Fruit fly (Drosophila melanogaster) whole organism, embryonic: ENCODE results near the gene CG10347.

ENCODE experiments used
- CG10147 ChIP-seq: fragments of 200-800 bp; sonication (Bioruptor generic); optimal IDR thresholded peaks from 2 replicates; lab custom pipeline; 2019; ENCODE audit warnings: missing biosample characterization, mild to moderate bottlenecking, missing genetic modification characterization, moderate library complexity
- CG12236 ChIP-seq: fragments of 200-800 bp; sonication (Bioruptor generic); optimal IDR thresholded peaks from 2 replicates; lab custom pipeline; 2016; ENCODE audit warnings: missing biosample characterization, missing genetic modification characterization
- CG12299 ChIP-seq: fragments of 200-800 bp; sonication (Bioruptor generic); optimal IDR thresholded peaks from 2 replicates; lab custom pipeline; 2018; ENCODE audit warnings: missing biosample characterization, mild to moderate bottlenecking, missing genetic modification characterization
- CG12391 ChIP-seq: fragments of 200-800 bp; sonication (Bioruptor generic); optimal IDR thresholded peaks from 3 replicates; lab custom pipeline; 2018; ENCODE audit warnings: missing biosample characterization, mild to moderate bottlenecking, missing genetic modification characterization, moderate library complexity
- CG12744 ChIP-seq: fragments of 200-800 bp; sonication (Bioruptor generic); optimal IDR thresholded peaks from 2 replicates; lab custom pipeline; 2016; ENCODE audit warnings: missing biosample characterization, missing genetic modification characterization
- CG12942 ChIP-seq: fragments of 200-800 bp; sonication (Bioruptor generic); optimal IDR thresholded peaks from 3 replicates; lab custom pipeline; 2016; ENCODE audit warnings: missing biosample characterization, missing genetic modification characterization
- CG1529 ChIP-seq: fragments of 200-800 bp; sonication (Bioruptor generic); optimal IDR thresholded peaks from 3 replicates; lab custom pipeline; 2018; ENCODE audit warnings: missing biosample characterization, missing genetic modification characterization
- CG15479 ChIP-seq: fragments of 200-800 bp; sonication (Bioruptor generic); optimal IDR thresholded peaks from 3 replicates; lab custom pipeline; 2019; ENCODE audit warnings: missing biosample characterization, mild to moderate bottlenecking, missing genetic modification characterization, moderate library complexity
- CG1603 ChIP-seq: fragments of 200-800 bp; sonication (Bioruptor generic); optimal IDR thresholded peaks from 2 replicates; lab custom pipeline; 2019; ENCODE audit warnings: missing biosample characterization, mild to moderate bottlenecking, missing genetic modification characterization, moderate library complexity
- CG16779 ChIP-seq: fragments of 200-800 bp; sonication (Bioruptor generic); IDR thresholded peaks from 2 replicates; pipeline ENCODE4 v1.3.6; 2022; ENCODE audit warnings: missing biosample characterization, missing genetic modification characterization
- CG17328 ChIP-seq: fragments of 200-800 bp; sonication (Bioruptor generic); IDR thresholded peaks from 2 replicates; pipeline ENCODE4 v1.3.6; 2022; ENCODE audit warnings: missing biosample characterization, missing genetic modification characterization
- CG17359 ChIP-seq: fragments of 200-800 bp; sonication (Bioruptor generic); optimal IDR thresholded peaks from 3 replicates; lab custom pipeline; 2018; ENCODE audit warnings: missing biosample characterization, mild to moderate bottlenecking, missing genetic modification characterization, moderate library complexity
- CG17361 ChIP-seq: fragments of 200-800 bp; sonication (Bioruptor generic); IDR thresholded peaks from 3 replicates; pipeline ENCODE4 v1.3.6; 2022; ENCODE audit warnings: missing biosample characterization, missing genetic modification characterization
- CG18476 ChIP-seq: fragments of 200-800 bp; sonication (Bioruptor generic); optimal IDR thresholded peaks from 2 replicates; lab custom pipeline; 2016; ENCODE audit warnings: missing biosample characterization, mild to moderate bottlenecking, missing genetic modification characterization
- CG5953 ChIP-seq: fragments of 200-800 bp; sonication (Bioruptor generic); IDR thresholded peaks from 2 replicates; pipeline ENCODE4 v1.3.6; 2022; ENCODE audit warnings: missing biosample characterization, missing genetic modification characterization
- CG6683 ChIP-seq: fragments of 200-800 bp; sonication (Bioruptor generic); optimal IDR thresholded peaks from 2 replicates; lab custom pipeline; 2017; ENCODE audit warnings: missing biosample characterization, mild to moderate bottlenecking, missing genetic modification characterization, missing genetic modification reagents
- CG6791 ChIP-seq: fragments of 200-800 bp; sonication (Bioruptor generic); IDR thresholded peaks from 3 replicates; pipeline ENCODE4 v1.3.6; 2022; ENCODE audit warnings: missing biosample characterization, missing genetic modification characterization; ENCODE audit not compliant: partially characterized antibody
- CG6813 ChIP-seq: fragments of 200-800 bp; sonication (Bioruptor generic); optimal IDR thresholded peaks from 2 replicates; lab custom pipeline; 2017; ENCODE audit warnings: missing biosample characterization, missing genetic modification characterization, mild to moderate bottlenecking, moderate library complexity, missing genetic modification reagents
- CG7372 ChIP-seq: fragments of 200-800 bp; sonication (Bioruptor generic); IDR thresholded peaks from 2 replicates; pipeline ENCODE4 v1.3.6; 2022; ENCODE audit warnings: missing biosample characterization, missing genetic modification characterization
- CG7963 ChIP-seq: fragments of 200-800 bp; sonication (Bioruptor generic); IDR thresholded peaks from 3 replicates; pipeline ENCODE4 v1.3.6; 2022; ENCODE audit warnings: missing biosample characterization, missing genetic modification characterization; ENCODE audit not compliant: partially characterized antibody
- CG9727 ChIP-seq: fragments of 200-800 bp; sonication (Bioruptor generic); optimal IDR thresholded peaks from 3 replicates; lab custom pipeline; 2017; ENCODE audit warnings: missing biosample characterization, mild to moderate bottlenecking, missing genetic modification characterization
- Chrac-16 ChIP-seq: fragments of 200-800 bp; sonication (Bioruptor generic); optimal IDR thresholded peaks from 3 replicates; lab custom pipeline; 2016; ENCODE audit warnings: missing biosample characterization, missing genetic modification characterization
- Dad ChIP-seq: fragments of 200-800 bp; sonication (Bioruptor generic); optimal IDR thresholded peaks from 3 replicates; lab custom pipeline; 2016; ENCODE audit warnings: missing biosample characterization, missing genetic modification characterization
- Dip3 ChIP-seq: fragments of 200-800 bp; sonication (Bioruptor generic); optimal IDR thresholded peaks from 3 replicates; lab custom pipeline; 2016; ENCODE audit warnings: missing biosample characterization, missing genetic modification characterization
- Hand ChIP-seq: fragments of 200-800 bp; sonication (Bioruptor generic); optimal IDR thresholded peaks from 2 replicates; lab custom pipeline; 2017; ENCODE audit warnings: mild to moderate bottlenecking, missing biosample characterization, missing genetic modification reagents, missing genetic modification characterization
- Hr78 ChIP-seq, 2 experiments: fragments of 200-800 bp in 1 of 2; fragments of >200 bp in 1 of 2; sonication (Bioruptor generic) in 1 of 2; optimal IDR thresholded peaks; 2 replicates each; lab custom pipeline; 2017 to 2019; ENCODE audit warnings: missing biosample characterization in 2 of 2, missing genetic modification characterization in 2 of 2, mild to moderate bottlenecking in 1 of 2, moderate library complexity in 1 of 2
- Hsf ChIP-seq: fragments of 200-800 bp; sonication (Bioruptor generic); optimal IDR thresholded peaks from 3 replicates; lab custom pipeline; 2016; ENCODE audit warnings: missing biosample characterization, missing genetic modification characterization
- Lhr ChIP-seq: fragments of 200-800 bp; sonication (Bioruptor generic); optimal IDR thresholded peaks from 3 replicates; lab custom pipeline; 2017; ENCODE audit warnings: mild to moderate bottlenecking, missing biosample characterization, missing genetic modification reagents, missing genetic modification characterization
- Myb ChIP-seq: fragments of 200-800 bp; sonication (Bioruptor generic); optimal IDR thresholded peaks from 2 replicates; lab custom pipeline; 2016; ENCODE audit warnings: missing biosample characterization, missing genetic modification characterization
- NC2β ChIP-seq: fragments of 200-800 bp; sonication (Bioruptor generic); optimal IDR thresholded peaks from 2 replicates; lab custom pipeline; 2016; ENCODE audit warnings: missing biosample characterization, missing genetic modification characterization
- Sox100B ChIP-seq: fragments of 200-800 bp; sonication (Bioruptor generic); optimal IDR thresholded peaks from 3 replicates; lab custom pipeline; 2018; ENCODE audit warnings: missing biosample characterization, mild to moderate bottlenecking, missing genetic modification characterization
- Sry-β ChIP-seq: fragments of 200-800 bp; sonication (Bioruptor generic); optimal IDR thresholded peaks from 2 replicates; lab custom pipeline; 2018; ENCODE audit warnings: missing biosample characterization, mild to moderate bottlenecking, missing genetic modification characterization, moderate library complexity
- YL-1 ChIP-seq: fragments of 200-800 bp; sonication (Bioruptor generic); optimal IDR thresholded peaks from 3 replicates; lab custom pipeline; 2017; ENCODE audit warnings: missing biosample characterization, mild to moderate bottlenecking, missing genetic modification characterization
- ab ChIP-seq: fragments of 200-800 bp; sonication (Bioruptor generic); optimal IDR thresholded peaks from 2 replicates; lab custom pipeline; 2016; ENCODE audit warnings: missing biosample characterization, missing genetic modification characterization
- chm ChIP-seq: fragments of 200-800 bp; sonication (Bioruptor generic); IDR thresholded peaks from 2 replicates; pipeline ENCODE4 v1.3.6; 2022; ENCODE audit warnings: missing biosample characterization, missing genetic modification characterization
- chn ChIP-seq: fragments of 200-800 bp; sonication (Bioruptor generic); optimal IDR thresholded peaks from 2 replicates; lab custom pipeline; 2016; ENCODE audit warnings: missing biosample characterization, missing genetic modification characterization
- crc ChIP-seq: fragments of 200-800 bp; sonication (Bioruptor generic); optimal IDR thresholded peaks from 2 replicates; lab custom pipeline; 2016; ENCODE audit warnings: missing biosample characterization, missing genetic modification characterization
- cwo ChIP-seq: fragments of 200-800 bp; sonication (Bioruptor generic); optimal IDR thresholded peaks from 3 replicates; lab custom pipeline; 2017; ENCODE audit warnings: missing biosample characterization, missing genetic modification characterization, mild to moderate bottlenecking, moderate library complexity, missing genetic modification reagents
- kah ChIP-seq: fragments of 200-800 bp; sonication (Bioruptor generic); optimal IDR thresholded peaks from 2 replicates; lab custom pipeline; 2018; ENCODE audit warnings: missing biosample characterization, mild to moderate bottlenecking, missing genetic modification characterization
- kni ChIP-seq: fragments of 200-800 bp; sonication (Bioruptor generic); optimal IDR thresholded peaks from 3 replicates; lab custom pipeline; 2017; ENCODE audit warnings: mild to moderate bottlenecking, missing biosample characterization, missing genetic modification reagents, missing genetic modification characterization
- pita ChIP-seq: fragments of 200-800 bp; sonication (Bioruptor generic); optimal IDR thresholded peaks from 2 replicates; lab custom pipeline; 2017; ENCODE audit warnings: missing biosample characterization, mild to moderate bottlenecking, missing genetic modification characterization
- pzg ChIP-seq: fragments of 200-800 bp; sonication (Bioruptor generic); optimal IDR thresholded peaks from 3 replicates; lab custom pipeline; 2018; ENCODE audit warnings: missing biosample characterization, mild to moderate bottlenecking, missing genetic modification characterization, moderate library complexity
- salm ChIP-seq: fragments of 200-800 bp; sonication (Bioruptor generic); optimal IDR thresholded peaks from 2 replicates; lab custom pipeline; 2018; ENCODE audit warnings: missing biosample characterization, mild to moderate bottlenecking, missing genetic modification characterization
- sc ChIP-seq, 3 experiments: fragments of >200 bp in 2 of 3; fragments of 200-800 bp in 1 of 3; sonication (Bioruptor generic) in 1 of 3; optimal IDR thresholded peaks; 2 replicates in 2 of 3; 3 replicates in 1 of 3; lab custom pipeline; 2017; ENCODE audit warnings: mild to moderate bottlenecking in 1 of 3, missing biosample characterization in 1 of 3, missing genetic modification characterization in 1 of 3, missing genetic modification reagents in 1 of 3
- sens-2 ChIP-seq: fragments of 200-800 bp; sonication (Bioruptor generic); IDR thresholded peaks from 2 replicates; pipeline ENCODE4 v1.3.6; 2022; ENCODE audit warnings: missing biosample characterization, missing genetic modification characterization
- sisA ChIP-seq: fragments of 200-800 bp; sonication (Bioruptor generic); IDR thresholded peaks from 2 replicates; pipeline ENCODE4 v1.3.6; 2022; ENCODE audit warnings: missing biosample characterization, missing genetic modification characterization
- stc ChIP-seq: fragments of 200-800 bp; sonication (Bioruptor generic); IDR thresholded peaks from 2 replicates; pipeline ENCODE4 v1.3.6; 2022; ENCODE audit warnings: missing biosample characterization, missing genetic modification characterization
- tx ChIP-seq: fragments of 200-800 bp; sonication (Bioruptor generic); optimal IDR thresholded peaks from 2 replicates; lab custom pipeline; 2016; ENCODE audit warnings: missing biosample characterization, missing genetic modification characterization

The CG10347 gene

dm6 chrX:11818047-11818766 lies 36.5 kb downstream of the CG10347 start (continued):
- TF ChIP-seq CG1529, result peak; percentile 92
- TF ChIP-seq CG10147 (GFP tag; lab: Kevin White, UChicago), result peak; percentile 77
- peak; percentile 91 for TF ChIP-seq Sox100B (GFP tag; lab: Kevin White, UChicago)
- TF ChIP-seq Sry-β, result peak; percentile 26
- peak; percentile 88 for TF ChIP-seq CG12299 (tag; lab: Kevin White, UChicago)
- TF ChIP-seq CG12942 (GFP tag; lab: Kevin White, UChicago), result peak; percentile 93
- peak; percentile 26 for TF ChIP-seq YL-1
- peak; percentile 89 for TF ChIP-seq CG7372
- peak; percentile 78 for TF ChIP-seq Lhr (GFP tag; lab: Kevin White, UChicago)
- peak; percentile 91 for TF ChIP-seq CG5953 (GFP tag; lab: Robert Waterston, UW)
- peak; percentile 93 for TF ChIP-seq CG6813
- TF ChIP-seq CG6791 (GFP tag; lab: Robert Waterston, UW), result peak; percentile 42; the same call in 1 of the 3 replicates
- peak; percentile 86 for TF ChIP-seq Myb (GFP tag; lab: Kevin White, UChicago)
- peak; percentile 93 for TF ChIP-seq salm
- TF ChIP-seq chn (GFP tag; lab: Kevin White, UChicago), result peak; percentile 97
- TF ChIP-seq kah (GFP tag; lab: Kevin White, UChicago), result peak; percentile 80
- TF ChIP-seq CG12391 (tag; lab: Kevin White, UChicago), result peak; percentile 96
- TF ChIP-seq CG12236, result peak; percentile 93
- TF ChIP-seq CG6683, result peak; percentile 79
- peak in 1 of 2 experiments; percentile 75 for TF ChIP-seq Hr78 (GFP tag; optimal IDR thresholded peaks at IDR 0.05; lab: Kevin White, UChicago)
- TF ChIP-seq CG17328 (GFP tag; lab: Robert Waterston, UW), result peak; percentile 97
- no peak for TF ChIP-seq pita (GFP tag; lab: Kevin White, UChicago)
- peak; percentile 84 for TF ChIP-seq Hand (GFP tag; lab: Kevin White, UChicago)
- TF ChIP-seq sc (optimal IDR thresholded peaks at IDR 0.05; lab: Kevin White, UChicago), result no peak
- TF ChIP-seq sc (GFP tag; optimal IDR thresholded peaks at IDR 0.05; lab: Kevin White, UChicago), result peak; percentile 92
- TF ChIP-seq cwo (GFP tag; lab: Kevin White, UChicago), result peak; percentile 91
- TF ChIP-seq sens-2 (GFP tag; lab: Robert Waterston, UW), result peak; percentile 91
- 0 out of 3 replicates have a peak, but pooled peaks have one; percentile 19 for TF ChIP-seq CG7963 (GFP tag; lab: Robert Waterston, UW)
- TF ChIP-seq CG17361 (GFP tag; lab: Robert Waterston, UW), result peak; percentile 92
- peak; percentile 93 for TF ChIP-seq CG9727 (GFP tag; lab: Kevin White, UChicago)
- peak; percentile 93 for TF ChIP-seq crc
- peak; percentile 46 for TF ChIP-seq CG15479 (GFP tag; lab: Kevin White, UChicago)
- TF ChIP-seq pzg (GFP tag; lab: Kevin White, UChicago), result peak; percentile 13
- TF ChIP-seq chm, result peak; percentile 96
- peak; percentile 66 for TF ChIP-seq kni (GFP tag; lab: Kevin White, UChicago)
- TF ChIP-seq CG12744, result peak; percentile 91
- peak; percentile 97 for TF ChIP-seq CG1603 (tag; lab: Kevin White, UChicago)
- TF ChIP-seq CG17359 (tag; lab: Kevin White, UChicago), result peak; percentile 97
- TF ChIP-seq Dad (GFP tag; lab: Kevin White, UChicago), result peak; percentile 85
- peak; percentile 93 for TF ChIP-seq sisA (GFP tag; lab: Robert Waterston, UW)
- TF ChIP-seq ab, result peak; percentile 75
- peak; percentile 96 for TF ChIP-seq NC2β (GFP tag; lab: Kevin White, UChicago)
- peak; percentile 95 for TF ChIP-seq tx (GFP tag; lab: Kevin White, UChicago)
- peak; percentile 95 for TF ChIP-seq Chrac-16 (GFP tag; lab: Kevin White, UChicago)
- TF ChIP-seq stc (GFP tag; lab: Robert Waterston, UW), result peak; percentile 97
- peak; percentile 90 for TF ChIP-seq CG18476 (GFP tag; lab: Kevin White, UChicago)
- peak; percentile 93 for TF ChIP-seq CG16779
- peak; percentile 95 for TF ChIP-seq Hsf (GFP tag; lab: Kevin White, UChicago)
- TF ChIP-seq Dip3, result peak; percentile 87
